Worm (Caenorhabditis elegans): Measurements from ENCODE around the gene hpo-28.

DNA sequence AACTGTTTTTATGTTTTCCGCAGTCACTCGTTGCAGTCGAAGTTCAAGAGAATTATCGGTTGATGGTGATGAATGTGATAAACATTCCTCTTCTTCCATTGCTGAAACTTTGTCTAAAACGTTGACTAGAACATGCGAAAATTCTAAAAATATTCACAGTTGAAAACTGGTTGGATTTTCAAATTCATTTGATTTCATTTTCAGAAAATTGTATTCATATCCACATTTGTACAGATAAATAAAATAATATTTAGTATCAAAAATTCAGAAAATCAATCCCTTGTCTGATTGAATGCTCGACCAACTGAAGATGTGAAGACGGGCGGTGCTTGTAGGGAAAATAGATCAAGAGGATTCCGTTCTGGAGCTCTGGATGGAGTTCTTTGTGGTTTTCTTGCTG lies 31.3 kb downstream of the hpo-28 start, which contains the start of gene F54E7.9:
- TF ChIP-seq ceh-28 (tag; optimal IDR thresholded peaks at IDR 0.05) (no peak), ztf-4 (tag; optimal IDR thresholded peaks at IDR 0.05) (no peak), ztf-11 (tag; optimal IDR thresholded peaks at IDR 0.05) (no peak), skn-1 (tag; optimal IDR thresholded peaks at IDR 0.05) (no peak), lin-39 (tag; optimal IDR thresholded peaks at IDR 0.05) (no peak), elt-1 (tag; optimal IDR thresholded peaks at IDR 0.05) (no peak), ZK546.5 (tag; optimal IDR thresholded peaks at IDR 0.05) (no peak)
